Worm (Caenorhabditis elegans) whole organism, mixed stage, embryonic: ENCODE results near the gene nkb-3.

Experiments used
- ces-1 ChIP-seq: fragments of 150-350 bp; optimal IDR thresholded peaks from 2 replicates; lab custom pipeline; 2014; ENCODE audit warnings: missing biosample characterization, missing genetic modification reagents, missing genetic modification characterization
- lin-13 ChIP-seq: fragments of 150-350 bp; optimal IDR thresholded peaks from 2 replicates; lab custom pipeline; 2014; ENCODE audit warnings: missing biosample characterization, missing genetic modification characterization
- mab-5 ChIP-seq: fragments of 150-350 bp; optimal IDR thresholded peaks from 2 replicates; lab custom pipeline; 2014; ENCODE audit warnings: missing biosample characterization, missing genetic modification characterization
- nhr-12 ChIP-seq: fragments of 150-350 bp; optimal IDR thresholded peaks from 2 replicates; lab custom pipeline; 2014; ENCODE audit warnings: missing biosample characterization, missing genetic modification characterization
- nhr-237 ChIP-seq: fragments of 150-350 bp; optimal IDR thresholded peaks from 2 replicates; lab custom pipeline; 2014; ENCODE audit warnings: missing biosample characterization, missing genetic modification characterization
- nhr-28 ChIP-seq: fragments of 150-350 bp; optimal IDR thresholded peaks from 2 replicates; lab custom pipeline; 2014; ENCODE audit warnings: missing biosample characterization, missing genetic modification characterization
- snpc-4 ChIP-seq: fragments of 150-350 bp; optimal IDR thresholded peaks from 2 replicates; lab custom pipeline; 2014; ENCODE audit warnings: missing biosample characterization, missing genetic modification characterization
- unc-39 ChIP-seq: fragments of 150-350 bp; optimal IDR thresholded peaks from 2 replicates; lab custom pipeline; 2014; ENCODE audit warnings: missing biosample characterization, missing genetic modification characterization
- unc-62 ChIP-seq: fragments of 150-350 bp; optimal IDR thresholded peaks from 2 replicates; lab custom pipeline; 2014; ENCODE audit warnings: missing biosample characterization, missing genetic modification reagents, missing genetic modification characterization
- ztf-11 ChIP-seq: fragments of 150-350 bp; optimal IDR thresholded peaks from 2 replicates; lab custom pipeline; 2014; ENCODE audit warnings: missing biosample characterization, missing genetic modification characterization

DNA sequence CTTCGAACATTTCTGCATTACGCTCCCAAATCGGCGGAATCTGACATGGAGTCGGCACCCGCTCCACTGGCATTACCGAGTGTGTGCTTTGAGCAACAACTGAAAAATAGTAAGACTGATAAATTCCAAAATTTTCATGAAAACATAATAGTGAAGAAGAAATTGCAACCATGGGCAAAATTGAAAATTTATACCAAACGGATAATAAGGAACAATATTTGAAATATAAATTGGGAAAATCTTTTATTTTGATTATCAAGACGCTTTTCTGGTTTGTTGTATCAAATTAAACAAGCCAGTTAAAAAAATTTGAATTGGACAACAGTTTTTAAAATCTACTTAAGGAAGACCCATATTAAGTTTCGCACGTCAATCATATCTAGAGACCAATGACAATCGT lies 23.2 kb upstream of the nkb-3 start, which contains the start of gene ZK1086.2:
- TF ChIP-seq nhr-12 (tag; lab: Kevin White, UChicago), result no peak
- TF ChIP-seq unc-39, result no peak
- no peak for TF ChIP-seq lin-13
- TF ChIP-seq ces-1 (GFP tag; lab: Kevin White, UChicago), result no peak
- no peak for TF ChIP-seq unc-62 (GFP tag; lab: Kevin White, UChicago)
- TF ChIP-seq nhr-237 (tag; lab: Kevin White, UChicago), result no peak
- no peak for TF ChIP-seq ztf-11 (tag; lab: Kevin White, UChicago)
- TF ChIP-seq nhr-28, result no peak
- TF ChIP-seq mab-5 (tag; lab: Kevin White, UChicago), result no peak
- no peak for TF ChIP-seq snpc-4 (tag; lab: Kevin White, UChicago)
